Worm (Caenorhabditis elegans) whole organism, L4 larva: ENCODE results near the gene pgm-3.

Source experiments
- D1046.2 ChIP-seq: fragments of 200-800 bp; sonication (Bioruptor generic); IDR thresholded peaks from 2 replicates; pipeline ENCODE4 v1.3.6; 2022; ENCODE audit warnings: missing genetic modification characterization, missing compliant biosample characterization
- F37D6.2 ChIP-seq: sonication (generic microtip); optimal IDR thresholded peaks from 2 replicates; lab custom pipeline; 2016; ENCODE audit warnings: mild to moderate bottlenecking, missing genetic modification characterization, missing compliant biosample characterization
- F44E2.7 ChIP-seq: fragments of 200-800 bp; sonication (Bioruptor generic); IDR thresholded peaks from 2 replicates; pipeline ENCODE4 v2.1.2; 2022; ENCODE audit warnings: missing genetic modification characterization, missing compliant biosample characterization
- T20F7.1 ChIP-seq: fragments of 200-800 bp; sonication (Bioruptor generic); optimal IDR thresholded peaks from 2 replicates; lab custom pipeline; 2018; ENCODE audit warnings: mild to moderate bottlenecking, missing genetic modification characterization, missing compliant biosample characterization
- T26A8.4 ChIP-seq: fragments of 200-800 bp; sonication (Bioruptor generic); IDR thresholded peaks from 2 replicates; pipeline ENCODE4 v1.3.6; 2022; ENCODE audit warnings: missing genetic modification characterization, missing compliant biosample characterization
- ZK337.2 ChIP-seq: fragments of 200-800 bp; sonication (Bioruptor generic); IDR thresholded peaks from 2 replicates; pipeline ENCODE4 v1.3.6; 2022; ENCODE audit warnings: missing genetic modification reagents, missing genetic modification characterization, missing compliant biosample characterization
- aha-1 ChIP-seq: fragments of 150-350 bp; peaks from one replicate; lab custom pipeline; 2014; ENCODE audit warnings: missing biosample characterization, missing genetic modification characterization
- aly-2 ChIP-seq: sonication (generic microtip); optimal IDR thresholded peaks from 2 replicates; lab custom pipeline; 2018; ENCODE audit warnings: missing biosample characterization, missing genetic modification characterization
- ama-1 ChIP-seq: fragments of 150-350 bp; optimal IDR thresholded peaks from 2 replicates; lab custom pipeline; 2014; ENCODE audit warnings: inconsistent platforms, mixed read lengths
- arid-1 ChIP-seq: fragments of 200-800 bp; sonication (Bioruptor generic); conservative IDR thresholded peaks from 2 replicates; pipeline ENCODE4 v1.3.6; 2022; ENCODE audit warnings: missing genetic modification reagents, missing genetic modification characterization, missing compliant biosample characterization
- ceh-28 ChIP-seq: fragments of 150-350 bp; optimal IDR thresholded peaks from 2 replicates; lab custom pipeline; 2014; ENCODE audit warnings: missing biosample characterization, missing genetic modification reagents, missing genetic modification characterization
- ceh-44 ChIP-seq: fragments of 200-800 bp; sonication (Bioruptor generic); IDR thresholded peaks from 2 replicates; pipeline ENCODE4 v1.3.6; 2022; ENCODE audit warnings: missing genetic modification reagents, missing genetic modification characterization, missing compliant biosample characterization
- ceh-62 ChIP-seq: sonication (generic microtip); optimal IDR thresholded peaks from 2 replicates; lab custom pipeline; 2017; ENCODE audit warnings: missing biosample characterization, missing genetic modification characterization
- ceh-82 ChIP-seq: sonication (generic microtip); optimal IDR thresholded peaks from 2 replicates; lab custom pipeline; 2017; ENCODE audit warnings: missing biosample characterization, missing genetic modification characterization
- cey-2 ChIP-seq: sonication (generic microtip); optimal IDR thresholded peaks from 3 replicates; lab custom pipeline; 2017; ENCODE audit warnings: missing genetic modification characterization, mild to moderate bottlenecking, missing compliant biosample characterization, antibody characterized with exemption, borderline replicate concordance; ENCODE audit not compliant: insufficient read depth
- ctbp-1 ChIP-seq: fragments of 200-800 bp; sonication (Bioruptor generic); IDR thresholded peaks from 2 replicates; pipeline ENCODE4 v1.3.6; 2022; ENCODE audit warnings: missing genetic modification reagents, missing genetic modification characterization, missing compliant biosample characterization
- daf-16 ChIP-seq, 3 experiments: sonication (generic microtip); optimal IDR thresholded peaks; 2 replicates each; lab custom pipeline; 2016 to 2017; ENCODE audit warnings: missing genetic modification characterization in 3 of 3, missing genetic modification reagents in 3 of 3, mild to moderate bottlenecking in 2 of 3, missing compliant biosample characterization in 2 of 3, missing biosample characterization in 1 of 3, moderate library complexity in 1 of 3
- daf-19 ChIP-seq: fragments of 200-800 bp; sonication (Bioruptor generic); conservative IDR thresholded peaks from 2 replicates; pipeline ENCODE4 v1.3.6; 2022; ENCODE audit warnings: missing genetic modification characterization, missing compliant biosample characterization
- dmd-6 ChIP-seq: fragments of 200-800 bp; sonication (Bioruptor generic); IDR thresholded peaks from 2 replicates; pipeline ENCODE4 v1.3.6; 2022; ENCODE audit warnings: missing genetic modification reagents, missing genetic modification characterization, missing compliant biosample characterization
- dmd-8 ChIP-seq: fragments of 200-800 bp; sonication (Bioruptor generic); IDR thresholded peaks from 2 replicates; pipeline ENCODE4 v1.3.6; 2022; ENCODE audit warnings: missing genetic modification characterization, missing compliant biosample characterization
- dpl-1 ChIP-seq: fragments of 150-350 bp; optimal IDR thresholded peaks from 2 replicates; lab custom pipeline; 2014; ENCODE audit warnings: missing biosample characterization, missing genetic modification reagents, missing genetic modification characterization
- dve-1 ChIP-seq: sonication (generic microtip); optimal IDR thresholded peaks from 2 replicates; lab custom pipeline; 2017; ENCODE audit warnings: antibody characterized with exemption, mild to moderate bottlenecking, missing genetic modification characterization, missing compliant biosample characterization; ENCODE audit not compliant: insufficient read depth
- egl-27 ChIP-seq: sonication (generic microtip); optimal IDR thresholded peaks from 3 replicates; lab custom pipeline; 2017; ENCODE audit warnings: missing biosample characterization, missing genetic modification reagents, missing genetic modification characterization
- egl-43 ChIP-seq: fragments of 200-800 bp; sonication (Bioruptor generic); IDR thresholded peaks from 2 replicates; pipeline ENCODE4 v1.3.6; 2022; ENCODE audit warnings: missing genetic modification reagents, missing genetic modification characterization, missing compliant biosample characterization
- hmg-1.1 ChIP-seq: fragments of 200-800 bp; sonication (Bioruptor generic); IDR thresholded peaks from 2 replicates; pipeline ENCODE4 v1.3.6; 2022; ENCODE audit warnings: missing genetic modification reagents, missing genetic modification characterization, missing compliant biosample characterization
- lim-7 ChIP-seq: fragments of 200-800 bp; sonication (Bioruptor generic); IDR thresholded peaks from 2 replicates; pipeline ENCODE4 v1.3.6; 2022; ENCODE audit warnings: missing genetic modification characterization, missing compliant biosample characterization
- lin-15B ChIP-seq: fragments of 150-350 bp; sonication (generic microtip); optimal IDR thresholded peaks from 3 replicates; lab custom pipeline; 2014; ENCODE audit warnings: missing biosample characterization, missing genetic modification characterization
- lin-38 ChIP-seq: fragments of 200-800 bp; sonication (Bioruptor generic); IDR thresholded peaks from 2 replicates; pipeline ENCODE4 v1.3.6; 2022; ENCODE audit warnings: missing genetic modification reagents, missing genetic modification characterization, missing compliant biosample characterization
- lsy-2 ChIP-seq, 2 experiments: fragments of 150-350 bp in 1 of 2; sonication (generic microtip) in 1 of 2; optimal IDR thresholded peaks; 2 replicates each; lab custom pipeline; 2014 to 2017; ENCODE audit warnings: missing biosample characterization in 2 of 2, missing genetic modification characterization in 2 of 2
- madf-9 ChIP-seq: fragments of 200-800 bp; sonication (Bioruptor generic); conservative IDR thresholded peaks from 2 replicates; pipeline ENCODE4 v1.3.6; 2022; ENCODE audit warnings: missing genetic modification reagents, missing genetic modification characterization, missing compliant biosample characterization
- mdl-1 ChIP-seq, 2 experiments: fragments of 150-350 bp in 1 of 2; sonication (generic microtip) in 1 of 2; optimal IDR thresholded peaks; 2 replicates each; lab custom pipeline; 2014 to 2017; ENCODE audit warnings: missing biosample characterization in 2 of 2, missing genetic modification characterization in 2 of 2
- mdt-29 ChIP-seq: fragments of 200-800 bp; sonication (Bioruptor generic); IDR thresholded peaks from 2 replicates; pipeline ENCODE4 v1.3.6; 2022; ENCODE audit warnings: missing genetic modification reagents, missing genetic modification characterization, missing compliant biosample characterization
- mxl-3 ChIP-seq: fragments of 200-800 bp; sonication (Bioruptor generic); optimal IDR thresholded peaks from 2 replicates; lab custom pipeline; 2018; ENCODE audit warnings: mild to moderate bottlenecking, missing genetic modification characterization, missing compliant biosample characterization
- nhr-10 ChIP-seq: fragments of 150-350 bp; optimal IDR thresholded peaks from 2 replicates; lab custom pipeline; 2014; ENCODE audit warnings: missing biosample characterization, missing genetic modification characterization
- nhr-237 ChIP-seq: sonication (generic microtip); optimal IDR thresholded peaks from 2 replicates; lab custom pipeline; 2017; ENCODE audit warnings: missing biosample characterization, missing genetic modification characterization
- nhr-25 ChIP-seq: sonication (generic microtip); optimal IDR thresholded peaks from 2 replicates; lab custom pipeline; 2017; ENCODE audit warnings: missing genetic modification characterization, mild to moderate bottlenecking, missing compliant biosample characterization, antibody characterized with exemption, moderate library complexity, borderline replicate concordance; ENCODE audit not compliant: insufficient read depth
- nhr-28 ChIP-seq: fragments of 150-350 bp; optimal IDR thresholded peaks from 2 replicates; lab custom pipeline; 2014; ENCODE audit warnings: missing biosample characterization, missing genetic modification characterization
- pha-4 ChIP-seq, 2 experiments: fragments of 150-350 bp in 1 of 2; fragments of 200-800 bp in 1 of 2; sonication (Bioruptor generic) in 1 of 2; IDR thresholded peaks in 1 of 2; optimal IDR thresholded peaks in 1 of 2; 2 replicates each; pipeline versions ENCODE4 v1.3.6 to Lab custom; 2014 to 2022; ENCODE audit warnings: missing genetic modification characterization in 2 of 2, missing genetic modification reagents in 2 of 2, missing biosample characterization in 1 of 2, missing compliant biosample characterization in 1 of 2
- pqm-1 ChIP-seq: sonication (generic microtip); optimal IDR thresholded peaks from 2 replicates; lab custom pipeline; 2017; ENCODE audit warnings: missing biosample characterization, missing genetic modification characterization
- set-16 ChIP-seq: fragments of 200-800 bp; sonication (Bioruptor generic); IDR thresholded peaks from 2 replicates; pipeline ENCODE4 v1.3.6; 2022; ENCODE audit warnings: missing genetic modification reagents, missing genetic modification characterization, missing compliant biosample characterization
- snpc-1.2 ChIP-seq: fragments of 200-800 bp; sonication (Bioruptor generic); IDR thresholded peaks from 2 replicates; pipeline ENCODE4 v1.3.6; 2022; ENCODE audit warnings: missing genetic modification reagents, missing genetic modification characterization, missing compliant biosample characterization
- unc-130 ChIP-seq: sonication (generic microtip); optimal IDR thresholded peaks from 2 replicates; lab custom pipeline; 2016; ENCODE audit warnings: missing genetic modification reagents, missing genetic modification characterization, missing compliant biosample characterization
- unc-62 ChIP-seq, 3 experiments: fragments of 150-350 bp in 1 of 3; sonication (generic microtip); optimal IDR thresholded peaks in 2 of 3; peaks in 1 of 3; 1 replicate in 1 of 3; 2 replicates in 2 of 3; lab custom pipeline; 2014 to 2017; ENCODE audit warnings: missing biosample characterization in 3 of 3, missing genetic modification characterization in 3 of 3, missing genetic modification reagents in 3 of 3, missing genotype in 1 of 3
- vab-7 ChIP-seq: fragments of 200-800 bp; sonication (Bioruptor generic); IDR thresholded peaks from 2 replicates; pipeline ENCODE4 v1.3.6; 2022; ENCODE audit warnings: missing genetic modification reagents, missing genetic modification characterization, missing compliant biosample characterization
- zfp-2 ChIP-seq: sonication (generic microtip); optimal IDR thresholded peaks from 2 replicates; lab custom pipeline; 2016; ENCODE audit warnings: mild to moderate bottlenecking, missing genetic modification characterization, missing compliant biosample characterization
- zfp-3 ChIP-seq: fragments of 200-800 bp; sonication (Bioruptor generic); conservative IDR thresholded peaks from 2 replicates; pipeline ENCODE4 v1.3.6; 2022; ENCODE audit warnings: missing genetic modification reagents, missing genetic modification characterization, missing compliant biosample characterization
- zip-11 ChIP-seq: fragments of 200-800 bp; sonication (Bioruptor generic); IDR thresholded peaks from 2 replicates; pipeline ENCODE4 v1.3.6; 2022; ENCODE audit warnings: missing genetic modification characterization, missing compliant biosample characterization
- zip-2 ChIP-seq: fragments of 150-350 bp; optimal IDR thresholded peaks from 2 replicates; lab custom pipeline; 2014; ENCODE audit warnings: missing biosample characterization, missing genetic modification characterization

pgm-3 gene

ce11 chrIV:8743654-8744332 lies 18.3 kb downstream of the pgm-3 start, which contains the start of gene F21D5.7 (continued):
- TF ChIP-seq dmd-8 (GFP tag; lab: Robert Waterston, UW) (no peak), pqm-1 (tag; lab: Kevin White, UChicago) (no peak), ctbp-1 (GFP tag; lab: Robert Waterston, UW) (peak; percentile 24; the same call in 1 of the 2 replicates), ceh-62 (tag; lab: Kevin White, UChicago) (no peak), nhr-28 (tag; lab: Kevin White, UChicago) (peak; percentile 56), cey-2 (no peak), egl-27 (no peak), T26A8.4 (peak; percentile 94; the same call in 1 of the 2 replicates), dpl-1 (GFP tag; lab: Kevin White, UChicago) (peak; percentile 86), ceh-28 (tag; lab: Kevin White, UChicago) (peak; percentile 33), zip-11 (GFP tag; lab: Robert Waterston, UW) (no peak), daf-19 (GFP tag; lab: Robert Waterston, UW) (no peak), madf-9 (GFP tag; lab: Robert Waterston, UW) (0 out of 2 replicates have a peak, but pooled peaks have one; percentile 37), D1046.2 (GFP tag; lab: Robert Waterston, UW) (no peak), aha-1 (tag; lab: Kevin White, UChicago) (peak; percentile 76), unc-130 (peak; percentile 18), lsy-2 (tag; optimal IDR thresholded peaks at IDR 0.05; lab: Kevin White, UChicago) (peak in 1 of 2 experiments; percentile 90), lin-15B (tag; lab: Kevin White, UChicago) (no peak), mxl-3 (GFP tag; lab: Kevin White, UChicago) (peak; percentile 15), nhr-10 (tag; lab: Kevin White, UChicago) (no peak), hmg-1.1 (GFP tag; lab: Robert Waterston, UW) (peak; percentile 34; the same call in 1 of the 2 replicates), zfp-3 (GFP tag; lab: Robert Waterston, UW) (peak; percentile 35; the same call in 1 of the 2 replicates), daf-16 (GFP tag; optimal IDR thresholded peaks at IDR 0.05; lab: Kevin White, UChicago) (peak in 1 of 2 experiments; percentile 34), daf-16 (tag; optimal IDR thresholded peaks at IDR 0.05; lab: Kevin White, UChicago) (peak; percentile 70), dve-1 (peak; percentile 91), lin-38 (GFP tag; lab: Robert Waterston, UW) (peak; percentile 77), arid-1 (GFP tag; lab: Robert Waterston, UW) (no peak), snpc-1.2 (GFP tag; lab: Robert Waterston, UW) (peak; percentile 53; the same call in 1 of the 2 replicates), F37D6.2 (peak; percentile 22), F44E2.7 (GFP tag; lab: Robert Waterston, UW) (no peak), aly-2 (no peak), unc-62 (GFP tag; optimal IDR thresholded peaks at IDR 0.05 in 1 of 2; lab: Kevin White, UChicago) (peak in 1 of 2 experiments; percentile 51), unc-62 (tag; optimal IDR thresholded peaks at IDR 0.05; lab: Kevin White, UChicago) (no peak), ceh-82 (tag; lab: Kevin White, UChicago) (no peak), nhr-25 (tag; lab: Kevin White, UChicago) (no peak), ZK337.2 (GFP tag; lab: Robert Waterston, UW) (no peak), zip-2 (tag; lab: Kevin White, UChicago) (no peak), lim-7 (GFP tag; lab: Robert Waterston, UW) (no peak), mdl-1 (tag; optimal IDR thresholded peaks at IDR 0.05; lab: Kevin White, UChicago) (peak in 1 of 2 experiments; percentile 51), nhr-237 (tag; lab: Kevin White, UChicago) (no peak), pha-4 (GFP tag; IDR thresholded peaks at IDR 0.05; lab: Robert Waterston, UW) (peak; percentile 52; the same call in 1 of the 2 replicates), pha-4 (tag; optimal IDR thresholded peaks at IDR 0.05; lab: Kevin White, UChicago) (peak; percentile 80), T20F7.1 (GFP tag; lab: Kevin White, UChicago) (peak; percentile 86), dmd-6 (GFP tag; lab: Robert Waterston, UW) (no peak; the same call in none of the 2 replicates), egl-43 (no peak), zfp-2 (tag; lab: Kevin White, UChicago) (no peak), mdt-29 (GFP tag; lab: Robert Waterston, UW) (no peak), set-16 (GFP tag; lab: Robert Waterston, UW) (no peak), ceh-44 (GFP tag; lab: Robert Waterston, UW) (no peak), vab-7 (GFP tag; lab: Robert Waterston, UW) (no peak), ama-1 (lab: Kevin White, UChicago) (no peak)
